Worm (Caenorhabditis elegans) whole organism, early embryonic: Measurements from ENCODE around the gene cgt-3.

Experiments used
- B0310.2 ChIP-seq: sonication (generic microtip); optimal IDR thresholded peaks from 2 replicates; lab custom pipeline; 2016; ENCODE audit warnings: mild to moderate bottlenecking, missing genetic modification characterization, missing compliant biosample characterization
- ama-1 ChIP-seq: fragments of 150-350 bp; optimal IDR thresholded peaks from 2 replicates; lab custom pipeline; 2014
- ceh-13 ChIP-seq: fragments of 200-800 bp; sonication (Bioruptor generic); optimal IDR thresholded peaks from 2 replicates; lab custom pipeline; 2018; ENCODE audit warnings: mild to moderate bottlenecking, missing genetic modification characterization, missing compliant biosample characterization
- ceh-36 ChIP-seq: sonication (generic microtip); optimal IDR thresholded peaks from 2 replicates; lab custom pipeline; 2016; ENCODE audit warnings: missing genetic modification characterization, inconsistent platforms, missing compliant biosample characterization
- flt-1 ChIP-seq: fragments of 200-800 bp; sonication (Bioruptor generic); IDR thresholded peaks from 2 replicates; pipeline ENCODE4 v1.3.6; 2022; ENCODE audit warnings: missing genetic modification characterization, missing compliant biosample characterization
- pes-1 ChIP-seq: fragments of 200-800 bp; sonication (Bioruptor generic); IDR thresholded peaks from 2 replicates; pipeline ENCODE4 v1.3.6; 2022; ENCODE audit warnings: missing genetic modification reagents, missing genetic modification characterization, missing compliant biosample characterization
- scrt-1 ChIP-seq: fragments of 200-800 bp; sonication (Bioruptor generic); IDR thresholded peaks from 2 replicates; pipeline ENCODE4 v1.3.6; 2022; ENCODE audit warnings: missing genetic modification characterization, missing compliant biosample characterization
- sea-1 ChIP-seq: fragments of 200-800 bp; sonication (Bioruptor generic); conservative IDR thresholded peaks from 2 replicates; pipeline ENCODE4 v1.3.6; 2022; ENCODE audit warnings: missing genetic modification characterization, missing compliant biosample characterization

ce11 chrII:5904252-5904651 is 6.9 kb upstream of the cgt-3 start, which contains the start of gene tsp-18:
- TF ChIP-seq ceh-36 (tag; lab: Kevin White, UChicago) (no peak), ama-1 (no peak), B0310.2 (no peak), flt-1 (GFP tag; lab: Robert Waterston, UW) (no peak), ceh-13 (no peak), pes-1 (GFP tag; lab: Robert Waterston, UW) (no peak), scrt-1 (GFP tag; lab: Robert Waterston, UW) (no peak), sea-1 (no peak)
